Fruit fly (Drosophila melanogaster) whole organism: ENCODE measurements around the gene brv1.

Source experiments
- CG8478 ChIP-seq: fragments of >200 bp; optimal IDR thresholded peaks from 2 replicates; lab custom pipeline; 2018; ENCODE audit warnings: inconsistent platforms
- EcR ChIP-seq, 2 experiments: fragments of >200 bp; optimal IDR thresholded peaks; 2 replicates each; lab custom pipeline; 2017; ENCODE audit warnings: missing biosample characterization in 2 of 2, missing genetic modification characterization in 2 of 2, missing genetic modification reagents in 2 of 2
- pan ChIP-seq: fragments of >200 bp; optimal IDR thresholded peaks from 2 replicates; lab custom pipeline; 2017
- usp ChIP-seq: fragments of >200 bp; optimal IDR thresholded peaks from 2 replicates; lab custom pipeline; 2017; ENCODE audit warnings: missing biosample characterization, missing genetic modification characterization, mixed read lengths

DNA sequence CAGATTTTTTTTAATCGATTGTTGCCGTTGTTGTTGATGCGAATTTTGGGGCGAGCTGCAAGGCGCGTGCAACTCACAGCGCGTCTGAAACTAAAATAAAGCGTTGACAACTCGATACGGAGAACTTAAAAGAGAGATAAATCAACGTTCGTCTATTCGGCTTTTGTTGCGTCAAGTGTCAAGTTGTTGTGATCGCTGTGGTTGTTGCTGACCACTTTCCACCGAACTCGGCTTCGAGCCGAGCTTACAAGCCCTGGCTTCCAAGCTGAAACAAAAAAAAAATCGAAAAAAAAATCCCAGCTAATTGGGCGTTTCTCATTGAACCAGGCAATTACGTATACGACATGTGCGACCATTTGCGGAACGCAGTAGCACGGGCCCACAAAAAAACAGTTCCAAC is 17.5 kb upstream of the brv1 start, which contains the start of gene CG9452:
- no peak for TF ChIP-seq EcR (GFP tag; optimal IDR thresholded peaks at IDR 0.05; lab: Kevin White, UChicago)
- no peak for TF ChIP-seq pan (lab: Kevin White, UChicago)
- TF ChIP-seq usp (GFP tag; lab: Kevin White, UChicago) = no peak
- TF ChIP-seq CG8478 (lab: Kevin White, UChicago) = no peak
